Worm (Caenorhabditis elegans): ENCODE data around the gene str-61.
"Not testable (repeated sequence)": the region's sequence is repeated elsewhere in the genome, so short reads cannot be mapped to it uniquely, and the experiment has no call there.

DNA sequence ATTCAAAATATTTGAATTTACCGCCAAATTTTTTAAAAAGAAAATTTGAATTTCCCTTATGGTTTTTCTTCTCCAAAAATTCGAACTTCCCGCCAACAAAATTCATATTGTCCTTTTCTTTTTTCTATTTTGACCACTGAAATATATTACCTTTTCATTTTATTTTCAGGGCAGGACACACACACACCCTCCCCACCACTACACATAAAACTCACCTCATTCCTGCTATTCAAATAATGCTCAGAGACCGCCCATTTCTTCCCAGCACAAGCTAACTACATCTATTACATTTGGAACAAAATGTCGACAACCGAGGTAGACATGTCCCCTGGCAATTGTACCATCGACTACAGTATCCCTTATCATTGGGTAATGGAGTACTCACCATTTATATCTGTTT lies 16.8 kb downstream of the str-61 start, which contains the start of gene W06G6.15:
- TF ChIP-seq ztf-11 (tag; optimal IDR thresholded peaks at IDR 0.05); dpl-1 (GFP tag; optimal IDR thresholded peaks at IDR 0.05); nhr-47 (tag; optimal IDR thresholded peaks at IDR 0.05); ama-1 (optimal IDR thresholded peaks at IDR 0.05): not testable (repeated sequence)

Measured in whole organism, L1 larva.